Fruit fly (Drosophila melanogaster): ENCODE measurements around the gene verm.

DNA sequence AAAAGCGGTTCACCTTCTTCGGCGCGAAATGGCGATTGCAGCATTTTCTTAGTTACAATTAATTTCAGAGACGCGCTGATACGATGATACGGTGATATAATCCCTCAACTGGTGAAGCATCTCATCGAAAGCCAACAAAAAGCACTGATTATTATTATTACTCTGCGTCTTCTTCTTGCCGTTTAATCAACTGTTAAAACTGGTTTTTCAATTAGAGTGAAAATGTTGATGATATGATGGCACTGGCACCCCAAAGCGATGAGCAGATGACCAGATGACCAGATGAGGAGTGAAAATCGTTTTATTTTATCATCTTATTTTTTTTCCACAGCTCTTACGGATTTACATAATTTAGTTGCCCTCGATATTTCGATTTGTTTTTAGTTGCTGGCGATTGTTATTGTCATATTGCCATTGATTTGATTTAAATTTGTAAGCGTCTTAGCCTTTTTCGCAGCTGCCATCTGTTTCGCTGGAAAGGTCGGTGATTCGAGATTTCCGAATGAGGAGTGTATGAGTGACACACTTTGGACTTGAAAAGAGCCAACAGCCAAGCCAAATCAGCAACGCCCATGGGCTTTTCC lies 2.4 kb upstream of the verm start:
- TF ChIP-seq CG4404 (GFP tag; IDR thresholded peaks at IDR 0.05) (no peak), CG2875 (GFP tag; optimal IDR thresholded peaks at IDR 0.05) (no peak), CG13287 (GFP tag; IDR thresholded peaks at IDR 0.05; ENCODE audit: partially characterized antibody) (no peak), CG4328 (GFP tag; optimal IDR thresholded peaks at IDR 0.05) (no peak), Dek (tag; optimal IDR thresholded peaks at IDR 0.05) (no peak), CG2202 (tag; optimal IDR thresholded peaks at IDR 0.05) (no peak), CG2129 (GFP tag; IDR thresholded peaks at IDR 0.05; ENCODE audit: partially characterized antibody) (no peak), CG7745 (tag; optimal IDR thresholded peaks at IDR 0.05) (no peak), CG16779 (GFP tag; IDR thresholded peaks at IDR 0.05) (no peak), Asciz (GFP tag; optimal IDR thresholded peaks at IDR 0.05) (no peak), CG8089 (GFP tag; optimal IDR thresholded peaks at IDR 0.05) (no peak)

Measured in whole organism, embryonic.